Fruit fly (Drosophila melanogaster): ENCODE results near the gene CG13272.

Gene CG13272

DNA sequence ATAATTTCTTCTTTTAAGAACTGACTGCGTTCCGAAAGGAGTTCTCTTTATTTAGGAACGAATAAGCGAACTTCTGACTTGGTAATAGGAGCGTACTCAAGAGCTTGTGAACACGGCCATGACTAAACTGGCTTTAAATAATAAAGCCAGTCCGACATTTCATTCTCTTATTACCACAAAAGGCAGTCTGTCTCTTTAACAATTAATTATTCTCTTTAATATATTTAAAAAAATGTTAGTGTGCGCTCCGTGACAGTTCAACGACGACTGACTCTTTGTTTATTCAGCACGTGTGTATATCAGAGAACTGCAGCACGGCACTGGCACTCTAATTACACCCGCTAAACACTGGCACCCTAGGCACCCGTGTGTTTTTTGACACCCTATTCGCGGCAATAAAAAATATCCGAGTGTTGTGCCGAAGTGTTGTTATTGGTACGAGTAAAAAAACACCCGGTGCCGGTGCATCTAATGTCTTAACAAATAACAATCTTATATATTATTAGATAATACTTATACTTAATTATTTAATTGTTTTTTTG is 53.9 kb downstream of the CG13272 start, which contains the start of gene CG31809:
Gene CG31809 (minus strand): TSS at position 249 of the 542 bp plus-strand sequence.
- no peak for TF ChIP-seq CG5204 (GFP tag; optimal IDR thresholded peaks at IDR 0.05)
- peak; percentile 9 for TF ChIP-seq CG12768 (GFP tag; optimal IDR thresholded peaks at IDR 0.05)
- TF ChIP-seq kay (GFP tag; ENCODE audit: borderline replicate concordance): peak; percentile 74
- no peak for TF ChIP-seq Crg-1 (GFP tag; optimal IDR thresholded peaks at IDR 0.05)

DNA sequence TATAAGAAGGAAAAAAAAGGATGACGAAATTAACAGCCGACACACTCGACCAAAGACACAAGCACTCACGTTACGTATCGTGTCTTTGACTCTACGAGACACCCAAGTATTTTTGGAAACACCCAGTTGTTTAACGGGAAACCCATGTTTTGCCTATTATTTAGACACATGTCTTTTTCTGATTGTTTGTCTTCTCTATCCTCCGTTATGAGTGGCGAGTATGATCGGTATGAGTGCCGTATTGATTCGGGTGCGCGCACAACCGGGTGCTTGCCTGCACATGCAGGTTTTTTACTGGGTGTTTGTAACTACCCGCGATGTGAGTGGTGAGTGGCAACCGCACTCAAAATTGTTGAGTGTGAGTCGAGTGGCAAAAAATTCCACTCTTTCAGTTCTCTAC is 54.4 kb downstream of the CG13272 start:
- TF ChIP-seq CG11617 (GFP tag; optimal IDR thresholded peaks at IDR 0.05): no peak
- TF ChIP-seq Crg-1 (GFP tag; optimal IDR thresholded peaks at IDR 0.05): no peak
- no peak for TF ChIP-seq Clk (GFP tag; optimal IDR thresholded peaks at IDR 0.05)
- TF ChIP-seq Mnt (GFP tag; optimal IDR thresholded peaks at IDR 0.05): no peak
- no peak for TF ChIP-seq CG14711 (tag; optimal IDR thresholded peaks at IDR 0.05)
- no peak for TF ChIP-seq CG33017 (tag; optimal IDR thresholded peaks at IDR 0.05)
- no peak for TF ChIP-seq toe (GFP tag; optimal IDR thresholded peaks at IDR 0.05)
- no peak for TF ChIP-seq cic (GFP tag; optimal IDR thresholded peaks at IDR 0.05)
- TF ChIP-seq tj (GFP tag; optimal IDR thresholded peaks at IDR 0.05): no peak
- no peak for TF ChIP-seq kay (GFP tag; ENCODE audit: borderline replicate concordance)
- no peak for TF ChIP-seq bab1 (GFP tag; optimal IDR thresholded peaks at IDR 0.05)
- TF ChIP-seq CG5204 (GFP tag; optimal IDR thresholded peaks at IDR 0.05): no peak
- no peak for TF ChIP-seq CG1620 (GFP tag; optimal IDR thresholded peaks at IDR 0.05)
- no peak for TF ChIP-seq pad (GFP tag; optimal IDR thresholded peaks at IDR 0.05)
- TF ChIP-seq CG7045 (GFP tag; optimal IDR thresholded peaks at IDR 0.05): no peak
- no peak for TF ChIP-seq Hr96 (GFP tag; optimal IDR thresholded peaks at IDR 0.05)
- TF ChIP-seq cnc (optimal IDR thresholded peaks at IDR 0.05): no peak
- TF ChIP-seq ovo (GFP tag; optimal IDR thresholded peaks at IDR 0.05): no peak
- no peak for TF ChIP-seq CG7101 (tag; optimal IDR thresholded peaks at IDR 0.05)

dm6 chr2L:16859566-16859965 is 54.9 kb downstream of the CG13272 start:
- TF ChIP-seq CG33017 (tag; optimal IDR thresholded peaks at IDR 0.05) (no peak), CG12768 (GFP tag; optimal IDR thresholded peaks at IDR 0.05) (no peak), CG7045 (GFP tag; optimal IDR thresholded peaks at IDR 0.05) (no peak), tj (GFP tag; optimal IDR thresholded peaks at IDR 0.05) (no peak), CG5204 (GFP tag; optimal IDR thresholded peaks at IDR 0.05) (no peak), Hr96 (GFP tag; optimal IDR thresholded peaks at IDR 0.05) (no peak), cnc (optimal IDR thresholded peaks at IDR 0.05) (no peak), cic (GFP tag; optimal IDR thresholded peaks at IDR 0.05) (no peak), pad (GFP tag; optimal IDR thresholded peaks at IDR 0.05) (no peak), CG11617 (GFP tag; optimal IDR thresholded peaks at IDR 0.05) (no peak), toe (GFP tag; optimal IDR thresholded peaks at IDR 0.05) (no peak), kay (GFP tag; ENCODE audit: borderline replicate concordance) (no peak), bab1 (GFP tag; optimal IDR thresholded peaks at IDR 0.05) (no peak)

DNA sequence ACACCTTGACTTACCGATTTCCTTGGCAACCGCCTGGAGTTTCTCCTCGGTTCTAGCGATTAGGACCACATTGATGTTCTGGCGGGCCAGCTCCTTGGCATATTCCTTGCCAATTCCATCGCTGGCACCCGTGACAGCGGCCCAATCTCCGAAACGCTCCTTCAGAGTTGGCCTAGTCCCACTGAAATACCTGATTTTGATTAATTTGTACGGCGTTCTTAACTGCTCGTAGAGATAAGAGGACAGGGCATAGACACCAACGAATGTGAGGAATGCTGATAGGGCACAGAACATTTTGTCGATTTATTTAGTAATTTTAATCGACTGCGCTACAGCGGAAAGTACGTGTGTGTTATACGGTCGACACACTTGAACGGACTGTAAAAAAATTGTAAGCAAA is 56.4 kb downstream of the CG13272 start, which contains the start of gene CG6012:
Gene CG6012 (minus strand): TSS at position 364 of the 400 bp plus-strand sequence.
- TF ChIP-seq cnc (optimal IDR thresholded peaks at IDR 0.05) (no peak), cic (GFP tag; optimal IDR thresholded peaks at IDR 0.05) (peak; percentile 11), tj (GFP tag; optimal IDR thresholded peaks at IDR 0.05) (no peak)

DNA sequence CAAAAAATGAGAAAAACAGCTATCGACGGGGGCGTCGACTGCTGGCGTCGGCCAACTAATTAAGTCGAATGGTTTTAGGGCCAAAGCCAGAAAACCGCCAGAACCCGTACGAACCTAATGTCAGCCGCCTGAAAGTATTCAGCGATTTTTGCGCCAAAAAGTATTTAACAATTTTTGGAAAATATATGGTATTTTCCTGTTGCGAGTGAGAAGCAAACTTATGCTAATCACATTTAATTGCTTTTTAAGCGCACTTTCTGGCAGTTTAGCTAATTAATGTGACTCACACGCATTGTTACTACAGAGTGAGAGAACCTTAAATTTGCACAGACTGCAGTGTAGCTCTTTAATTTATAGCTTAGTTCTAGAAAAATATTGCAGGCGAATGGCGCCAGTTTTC is 57.8 kb downstream of the CG13272 start:
- no peak for TF ChIP-seq toe (GFP tag; optimal IDR thresholded peaks at IDR 0.05)
- no peak for TF ChIP-seq ovo (GFP tag; optimal IDR thresholded peaks at IDR 0.05)
- TF ChIP-seq CG7101 (tag; optimal IDR thresholded peaks at IDR 0.05): no peak
- no peak for TF ChIP-seq cnc (optimal IDR thresholded peaks at IDR 0.05)
- TF ChIP-seq CG11617 (GFP tag; optimal IDR thresholded peaks at IDR 0.05): no peak
- TF ChIP-seq CG5204 (GFP tag; optimal IDR thresholded peaks at IDR 0.05): no peak

Data from whole organism, adult.